Worm (Caenorhabditis elegans) whole organism, L4 larva: ENCODE measurements around the gene T23F11.6.

Experiments
- F37D6.2 ChIP-seq: sonication (generic microtip); optimal IDR thresholded peaks from 2 replicates; lab custom pipeline; 2016; ENCODE audit warnings: mild to moderate bottlenecking, missing genetic modification characterization, missing compliant biosample characterization
- F49E8.2 ChIP-seq: sonication (generic microtip); optimal IDR thresholded peaks from 2 replicates; lab custom pipeline; 2016; ENCODE audit warnings: missing compliant biosample characterization, mild to moderate bottlenecking, missing genetic modification characterization, borderline replicate concordance
- R02D3.7 ChIP-seq: fragments of 150-350 bp; sonication (generic microtip); optimal IDR thresholded peaks from 3 replicates; lab custom pipeline; 2014; ENCODE audit warnings: missing biosample characterization, missing genetic modification characterization
- Y75B8A.6 ChIP-seq: fragments of 200-800 bp; sonication (Bioruptor generic); IDR thresholded peaks from 2 replicates; pipeline ENCODE4 v1.3.6; 2022; ENCODE audit warnings: missing genetic modification reagents, missing genetic modification characterization, missing compliant biosample characterization
- ZK546.5 ChIP-seq, 2 experiments: sonication (generic microtip); optimal IDR thresholded peaks; 2 replicates each; lab custom pipeline; 2017; ENCODE audit warnings: missing biosample characterization in 2 of 2, missing genetic modification characterization in 2 of 2
- aha-1 ChIP-seq: fragments of 150-350 bp; peaks from one replicate; lab custom pipeline; 2014; ENCODE audit warnings: missing biosample characterization, missing genetic modification characterization
- ama-1 ChIP-seq: fragments of 150-350 bp; optimal IDR thresholded peaks from 2 replicates; lab custom pipeline; 2014; ENCODE audit warnings: inconsistent platforms, mixed read lengths
- ceh-28 ChIP-seq: fragments of 150-350 bp; optimal IDR thresholded peaks from 2 replicates; lab custom pipeline; 2014; ENCODE audit warnings: missing biosample characterization, missing genetic modification reagents, missing genetic modification characterization
- ceh-62 ChIP-seq: sonication (generic microtip); optimal IDR thresholded peaks from 2 replicates; lab custom pipeline; 2017; ENCODE audit warnings: missing biosample characterization, missing genetic modification characterization
- daf-12 ChIP-seq: fragments of 150-350 bp; optimal IDR thresholded peaks from 2 replicates; lab custom pipeline; 2014; ENCODE audit warnings: missing biosample characterization, missing genetic modification reagents, missing genetic modification characterization
- daf-16 ChIP-seq, 3 experiments: sonication (generic microtip); optimal IDR thresholded peaks; 2 replicates each; lab custom pipeline; 2016 to 2017; ENCODE audit warnings: missing genetic modification characterization in 3 of 3, missing genetic modification reagents in 3 of 3, mild to moderate bottlenecking in 2 of 3, missing compliant biosample characterization in 2 of 3, missing biosample characterization in 1 of 3, moderate library complexity in 1 of 3
- dmd-6 ChIP-seq: fragments of 200-800 bp; sonication (Bioruptor generic); IDR thresholded peaks from 2 replicates; pipeline ENCODE4 v1.3.6; 2022; ENCODE audit warnings: missing genetic modification reagents, missing genetic modification characterization, missing compliant biosample characterization
- dmd-8 ChIP-seq: fragments of 200-800 bp; sonication (Bioruptor generic); IDR thresholded peaks from 2 replicates; pipeline ENCODE4 v1.3.6; 2022; ENCODE audit warnings: missing genetic modification characterization, missing compliant biosample characterization
- dmd-9 ChIP-seq: fragments of 200-800 bp; sonication (Bioruptor generic); IDR thresholded peaks from 2 replicates; pipeline ENCODE4 v1.3.6; 2022; ENCODE audit warnings: missing genetic modification reagents, missing genetic modification characterization, missing compliant biosample characterization
- duxl-1 ChIP-seq: sonication (generic microtip); optimal IDR thresholded peaks from 2 replicates; lab custom pipeline; 2016; ENCODE audit warnings: mild to moderate bottlenecking, missing genetic modification characterization, moderate library complexity, missing compliant biosample characterization; ENCODE audit not compliant: poor library complexity
- egl-27 ChIP-seq: sonication (generic microtip); optimal IDR thresholded peaks from 3 replicates; lab custom pipeline; 2017; ENCODE audit warnings: missing biosample characterization, missing genetic modification reagents, missing genetic modification characterization
- egl-43 ChIP-seq: fragments of 200-800 bp; sonication (Bioruptor generic); IDR thresholded peaks from 2 replicates; pipeline ENCODE4 v1.3.6; 2022; ENCODE audit warnings: missing genetic modification reagents, missing genetic modification characterization, missing compliant biosample characterization
- fkh-10 ChIP-seq: fragments of 150-350 bp; optimal IDR thresholded peaks from 2 replicates; lab custom pipeline; 2014; ENCODE audit warnings: missing biosample characterization, missing genetic modification reagents, missing genetic modification characterization
- gei-8 ChIP-seq: fragments of 200-800 bp; sonication (Bioruptor generic); optimal IDR thresholded peaks from 2 replicates; lab custom pipeline; 2018; ENCODE audit warnings: mild to moderate bottlenecking, missing genetic modification characterization, missing compliant biosample characterization
- hif-1 ChIP-seq, 2 experiments: sonication (generic microtip); optimal IDR thresholded peaks; 2 replicates each; lab custom pipeline; 2016 to 2017; ENCODE audit warnings: missing compliant biosample characterization in 2 of 2, missing genetic modification characterization in 2 of 2, missing genetic modification reagents in 2 of 2, missing genotype in 2 of 2, mild to moderate bottlenecking in 1 of 2
- hmg-1.1 ChIP-seq: fragments of 200-800 bp; sonication (Bioruptor generic); IDR thresholded peaks from 2 replicates; pipeline ENCODE4 v1.3.6; 2022; ENCODE audit warnings: missing genetic modification reagents, missing genetic modification characterization, missing compliant biosample characterization
- jun-1 ChIP-seq: fragments of 150-350 bp; optimal IDR thresholded peaks from 2 replicates; lab custom pipeline; 2014; ENCODE audit warnings: missing biosample characterization, missing genetic modification reagents, missing genetic modification characterization
- lin-15B ChIP-seq: fragments of 150-350 bp; sonication (generic microtip); optimal IDR thresholded peaks from 3 replicates; lab custom pipeline; 2014; ENCODE audit warnings: missing biosample characterization, missing genetic modification characterization
- lin-29 ChIP-seq: fragments of 200-800 bp; sonication (Bioruptor generic); IDR thresholded peaks from 2 replicates; pipeline ENCODE4 v1.3.6; 2022; ENCODE audit warnings: missing genetic modification reagents, missing genetic modification characterization, missing compliant biosample characterization
- lin-38 ChIP-seq: fragments of 200-800 bp; sonication (Bioruptor generic); IDR thresholded peaks from 2 replicates; pipeline ENCODE4 v1.3.6; 2022; ENCODE audit warnings: missing genetic modification reagents, missing genetic modification characterization, missing compliant biosample characterization
- lin-39 ChIP-seq: fragments of 150-350 bp; optimal IDR thresholded peaks from 2 replicates; lab custom pipeline; 2014; ENCODE audit warnings: missing biosample characterization, missing genetic modification reagents, missing genetic modification characterization
- lir-3 ChIP-seq: sonication (generic microtip); optimal IDR thresholded peaks from 2 replicates; lab custom pipeline; 2016; ENCODE audit warnings: mild to moderate bottlenecking, missing genetic modification characterization, missing compliant biosample characterization
- mdt-29 ChIP-seq: fragments of 200-800 bp; sonication (Bioruptor generic); IDR thresholded peaks from 2 replicates; pipeline ENCODE4 v1.3.6; 2022; ENCODE audit warnings: missing genetic modification reagents, missing genetic modification characterization, missing compliant biosample characterization
- mes-2 ChIP-seq: sonication (generic microtip); optimal IDR thresholded peaks from 2 replicates; lab custom pipeline; 2016; ENCODE audit warnings: missing genotype, mild to moderate bottlenecking, missing genetic modification characterization, missing compliant biosample characterization; ENCODE audit not compliant: poor library complexity, severe bottlenecking
- mxl-3 ChIP-seq: fragments of 200-800 bp; sonication (Bioruptor generic); optimal IDR thresholded peaks from 2 replicates; lab custom pipeline; 2018; ENCODE audit warnings: mild to moderate bottlenecking, missing genetic modification characterization, missing compliant biosample characterization
- nhr-11 ChIP-seq: fragments of 150-350 bp; optimal IDR thresholded peaks from 2 replicates; lab custom pipeline; 2014; ENCODE audit warnings: missing biosample characterization, missing genetic modification characterization
- nhr-111 ChIP-seq: fragments of 200-800 bp; sonication (Bioruptor generic); optimal IDR thresholded peaks from 2 replicates; lab custom pipeline; 2018; ENCODE audit warnings: mild to moderate bottlenecking, missing genetic modification characterization, missing compliant biosample characterization
- nhr-28 ChIP-seq: fragments of 150-350 bp; optimal IDR thresholded peaks from 2 replicates; lab custom pipeline; 2014; ENCODE audit warnings: missing biosample characterization, missing genetic modification characterization
- nhr-42 ChIP-seq: fragments of 200-800 bp; sonication (Bioruptor generic); IDR thresholded peaks from 2 replicates; pipeline ENCODE4 v1.3.6; 2022; ENCODE audit warnings: missing genetic modification characterization, missing compliant biosample characterization
- nhr-48 ChIP-seq: sonication (generic microtip); optimal IDR thresholded peaks from 2 replicates; lab custom pipeline; 2016; ENCODE audit warnings: mild to moderate bottlenecking, missing genetic modification characterization, missing compliant biosample characterization
- nhr-6 ChIP-seq: fragments of 150-350 bp; optimal IDR thresholded peaks from 2 replicates; lab custom pipeline; 2014; ENCODE audit warnings: missing biosample characterization, missing genetic modification characterization
- pha-4 ChIP-seq, 2 experiments: fragments of 150-350 bp in 1 of 2; fragments of 200-800 bp in 1 of 2; sonication (Bioruptor generic) in 1 of 2; IDR thresholded peaks in 1 of 2; optimal IDR thresholded peaks in 1 of 2; 2 replicates each; pipeline versions ENCODE4 v1.3.6 to Lab custom; 2014 to 2022; ENCODE audit warnings: missing genetic modification characterization in 2 of 2, missing genetic modification reagents in 2 of 2, missing biosample characterization in 1 of 2, missing compliant biosample characterization in 1 of 2
- php-3 ChIP-seq: fragments of 200-800 bp; sonication (Bioruptor generic); IDR thresholded peaks from 2 replicates; pipeline ENCODE4 v1.3.6; 2022; ENCODE audit warnings: missing genetic modification reagents, missing genetic modification characterization, missing compliant biosample characterization
- rbr-2 ChIP-seq: sonication (generic microtip); optimal IDR thresholded peaks from 2 replicates; lab custom pipeline; 2016; ENCODE audit warnings: missing genotype, missing genetic modification characterization, missing compliant biosample characterization
- sdz-12 ChIP-seq: fragments of 200-800 bp; sonication (Bioruptor generic); optimal IDR thresholded peaks from 2 replicates; lab custom pipeline; 2018; ENCODE audit warnings: mild to moderate bottlenecking, missing genetic modification characterization, missing compliant biosample characterization
- set-16 ChIP-seq: fragments of 200-800 bp; sonication (Bioruptor generic); IDR thresholded peaks from 2 replicates; pipeline ENCODE4 v1.3.6; 2022; ENCODE audit warnings: missing genetic modification reagents, missing genetic modification characterization, missing compliant biosample characterization
- skn-1 ChIP-seq: fragments of 150-350 bp; optimal IDR thresholded peaks from 2 replicates; lab custom pipeline; 2014; ENCODE audit warnings: missing biosample characterization, missing genetic modification characterization
- snpc-4 ChIP-seq: fragments of 150-350 bp; optimal IDR thresholded peaks from 2 replicates; lab custom pipeline; 2014; ENCODE audit warnings: missing biosample characterization, missing genetic modification characterization
- tra-1 ChIP-seq: fragments of 200-800 bp; sonication (Bioruptor generic); IDR thresholded peaks from 2 replicates; pipeline ENCODE4 v1.3.6; 2022; ENCODE audit warnings: missing genetic modification reagents, missing genetic modification characterization, missing compliant biosample characterization
- unc-62 ChIP-seq, 3 experiments: fragments of 150-350 bp in 1 of 3; sonication (generic microtip); optimal IDR thresholded peaks in 2 of 3; peaks in 1 of 3; 1 replicate in 1 of 3; 2 replicates in 2 of 3; lab custom pipeline; 2014 to 2017; ENCODE audit warnings: missing biosample characterization in 3 of 3, missing genetic modification characterization in 3 of 3, missing genetic modification reagents in 3 of 3, missing genotype in 1 of 3
- vab-7 ChIP-seq: fragments of 200-800 bp; sonication (Bioruptor generic); IDR thresholded peaks from 2 replicates; pipeline ENCODE4 v1.3.6; 2022; ENCODE audit warnings: missing genetic modification reagents, missing genetic modification characterization, missing compliant biosample characterization
- zag-1 ChIP-seq: fragments of 150-350 bp; optimal IDR thresholded peaks from 2 replicates; lab custom pipeline; 2014; ENCODE audit warnings: missing biosample characterization, missing genetic modification characterization
- zip-11 ChIP-seq: fragments of 200-800 bp; sonication (Bioruptor generic); IDR thresholded peaks from 2 replicates; pipeline ENCODE4 v1.3.6; 2022; ENCODE audit warnings: missing genetic modification characterization, missing compliant biosample characterization
- zip-2 ChIP-seq: fragments of 150-350 bp; optimal IDR thresholded peaks from 2 replicates; lab custom pipeline; 2014; ENCODE audit warnings: missing biosample characterization, missing genetic modification characterization

T23F11.6 gene

ce11 chrIII:4649811-4650544 lies 2.3 kb upstream of the T23F11.6 start, which contains the start of gene ppm-2:
Gene ppm-2 (plus strand): TSS chrIII:4650494.
- TF ChIP-seq F37D6.2 (tag; lab: Kevin White, UChicago) (no peak), set-16 (GFP tag; lab: Robert Waterston, UW) (no peak), mes-2 (tag; lab: Kevin White, UChicago) (no peak), nhr-48 (tag; lab: Kevin White, UChicago) (no peak), daf-12 (tag; lab: Kevin White, UChicago) (no peak), lir-3 (tag; lab: Kevin White, UChicago) (no peak), gei-8 (GFP tag; lab: Kevin White, UChicago) (no peak), ceh-28 (no peak), Y75B8A.6 (GFP tag; lab: Robert Waterston, UW) (no peak), dmd-9 (0 out of 2 replicates have a peak, but pooled peaks have one; percentile 4), zip-2 (tag; lab: Kevin White, UChicago) (no peak), pha-4 (GFP tag; IDR thresholded peaks at IDR 0.05; lab: Robert Waterston, UW) (no peak), pha-4 (tag; optimal IDR thresholded peaks at IDR 0.05; lab: Kevin White, UChicago) (no peak), hif-1 (tag; optimal IDR thresholded peaks at IDR 0.05; lab: Kevin White, UChicago) (no peak), jun-1 (tag; lab: Kevin White, UChicago) (no peak), egl-43 (GFP tag; lab: Robert Waterston, UW) (no peak), aha-1 (no peak), ceh-62 (no peak), dmd-6 (GFP tag; lab: Robert Waterston, UW) (peak; percentile 77), nhr-11 (no peak), mxl-3 (GFP tag; lab: Kevin White, UChicago) (no peak), nhr-111 (no peak), lin-39 (tag; lab: Kevin White, UChicago) (no peak), daf-16 (GFP tag; optimal IDR thresholded peaks at IDR 0.05; lab: Kevin White, UChicago) (no peak), daf-16 (tag; optimal IDR thresholded peaks at IDR 0.05; lab: Kevin White, UChicago) (peak; percentile 43), sdz-12 (GFP tag; lab: Kevin White, UChicago) (no peak), F49E8.2 (no peak), dmd-8 (GFP tag; lab: Robert Waterston, UW) (no peak), nhr-28 (tag; lab: Kevin White, UChicago) (peak; percentile 63), egl-27 (tag; lab: Kevin White, UChicago) (no peak), R02D3.7 (tag; lab: Kevin White, UChicago) (no peak), mdt-29 (GFP tag; lab: Robert Waterston, UW) (no peak), lin-15B (tag; lab: Kevin White, UChicago) (no peak), nhr-6 (no peak), duxl-1 (no peak), zag-1 (no peak), unc-62 (GFP tag; optimal IDR thresholded peaks at IDR 0.05 in 1 of 2; lab: Kevin White, UChicago) (no peak), unc-62 (tag; optimal IDR thresholded peaks at IDR 0.05; lab: Kevin White, UChicago) (no peak), lin-29 (GFP tag; lab: Robert Waterston, UW) (no peak), zip-11 (GFP tag; lab: Robert Waterston, UW) (no peak), vab-7 (GFP tag; lab: Robert Waterston, UW) (no peak), skn-1 (tag; lab: Kevin White, UChicago) (no peak), php-3 (GFP tag; lab: Robert Waterston, UW) (no peak), nhr-42 (no peak), rbr-2 (tag; lab: Kevin White, UChicago) (no peak), lin-38 (GFP tag; lab: Robert Waterston, UW) (peak; percentile 22; the same call in 1 of the 2 replicates), ama-1 (lab: Kevin White, UChicago) (no peak), tra-1 (0 out of 2 replicates have a peak, but pooled peaks have one; percentile 9), snpc-4 (tag; lab: Kevin White, UChicago) (no peak), hmg-1.1 (GFP tag; lab: Robert Waterston, UW) (no peak), ZK546.5 (tag; optimal IDR thresholded peaks at IDR 0.05; lab: Kevin White, UChicago) (no peak), fkh-10 (GFP tag; lab: Kevin White, UChicago) (no peak)
